Worm (Caenorhabditis elegans) whole organism, midembryonic: ENCODE data around the gene twk-39.
"Not testable (repeated sequence)": the region's sequence is repeated elsewhere in the genome, so short reads cannot be mapped to it uniquely, and the experiment has no call there.

Source experiments
- T22C8.4 ChIP-seq: fragments of 200-800 bp; sonication (Bioruptor generic); IDR thresholded peaks from 2 replicates; pipeline ENCODE4 v1.3.6; 2022; ENCODE audit warnings: missing genetic modification characterization, missing compliant biosample characterization
- cog-1 ChIP-seq: sonication (generic microtip); optimal IDR thresholded peaks from 2 replicates; lab custom pipeline; 2016; ENCODE audit warnings: missing genetic modification characterization, missing compliant biosample characterization
- flt-1 ChIP-seq: fragments of 200-800 bp; sonication (Bioruptor generic); IDR thresholded peaks from 2 replicates; pipeline ENCODE4 v1.3.6; 2022; ENCODE audit warnings: missing genetic modification characterization, missing compliant biosample characterization
- klf-2 ChIP-seq: fragments of 200-800 bp; sonication (Bioruptor generic); conservative IDR thresholded peaks from 2 replicates; pipeline ENCODE4 v1.3.6; 2022; ENCODE audit warnings: missing genetic modification reagents, missing genetic modification characterization, missing compliant biosample characterization
- med-1 ChIP-seq: sonication (generic microtip); optimal IDR thresholded peaks from 2 replicates; lab custom pipeline; 2017; ENCODE audit warnings: missing genetic modification characterization, mild to moderate bottlenecking, missing compliant biosample characterization, antibody characterized with exemption, missing genetic modification reagents; ENCODE audit not compliant: insufficient read depth
- ref-1 ChIP-seq: fragments of 200-800 bp; sonication (Bioruptor generic); conservative IDR thresholded peaks from 2 replicates; pipeline ENCODE4 v1.3.6; 2022; ENCODE audit warnings: missing genetic modification reagents, missing genetic modification characterization, missing compliant biosample characterization
- ztf-23 ChIP-seq: fragments of 200-800 bp; sonication (Bioruptor generic); IDR thresholded peaks from 2 replicates; pipeline ENCODE4 v1.3.6; 2022; ENCODE audit warnings: missing genetic modification reagents, missing genetic modification characterization, missing compliant biosample characterization
- ztf-29 ChIP-seq: fragments of 200-800 bp; sonication (Bioruptor generic); IDR thresholded peaks from 2 replicates; pipeline ENCODE4 v1.3.6; 2022; ENCODE audit warnings: missing genetic modification reagents, missing genetic modification characterization, missing compliant biosample characterization

ce11 chrIII:11787376-11787775 is 8.2 kb upstream of the twk-39 start, which contains the start of gene C24H11.1:
- TF ChIP-seq ztf-29 (GFP tag; lab: Robert Waterston, UW); flt-1; ref-1; klf-2; med-1; T22C8.4 (GFP tag; lab: Robert Waterston, UW); ztf-23 (GFP tag; lab: Robert Waterston, UW); cog-1 (tag; lab: Kevin White, UChicago): not testable (repeated sequence)
